Fruit fly (Drosophila melanogaster) whole organism, embryonic: Measurements from ENCODE around the gene CG9518.

Experiments used
- ATbp ChIP-seq: fragments of 200-800 bp; sonication (Bioruptor generic); optimal IDR thresholded peaks from 2 replicates; lab custom pipeline; 2017; ENCODE audit warnings: missing biosample characterization, mild to moderate bottlenecking, missing genetic modification characterization, missing genetic modification reagents
- BEAF-32 ChIP-seq: fragments of 200-800 bp; sonication (Bioruptor generic); optimal IDR thresholded peaks from 3 replicates; lab custom pipeline; 2017; ENCODE audit warnings: missing biosample characterization, missing genetic modification characterization, mild to moderate bottlenecking, moderate library complexity, missing genetic modification reagents
- CG10565 ChIP-seq: fragments of 200-800 bp; sonication (Bioruptor generic); optimal IDR thresholded peaks from 3 replicates; lab custom pipeline; 2016; ENCODE audit warnings: missing biosample characterization, mild to moderate bottlenecking, missing genetic modification characterization
- CG11247 ChIP-seq: fragments of 200-800 bp; sonication (Bioruptor generic); IDR thresholded peaks from 2 replicates; pipeline ENCODE4 v1.3.6; 2022; ENCODE audit warnings: missing biosample characterization, missing genetic modification characterization
- CG12299 ChIP-seq: fragments of 200-800 bp; sonication (Bioruptor generic); optimal IDR thresholded peaks from 2 replicates; lab custom pipeline; 2018; ENCODE audit warnings: missing biosample characterization, mild to moderate bottlenecking, missing genetic modification characterization
- CG12942 ChIP-seq: fragments of 200-800 bp; sonication (Bioruptor generic); optimal IDR thresholded peaks from 3 replicates; lab custom pipeline; 2016; ENCODE audit warnings: missing biosample characterization, missing genetic modification characterization
- CG14014 ChIP-seq: fragments of 200-800 bp; sonication (Bioruptor generic); IDR thresholded peaks from 2 replicates; pipeline ENCODE4 v1.3.6; 2022; ENCODE audit warnings: missing biosample characterization, missing genetic modification characterization
- CG17359 ChIP-seq: fragments of 200-800 bp; sonication (Bioruptor generic); optimal IDR thresholded peaks from 3 replicates; lab custom pipeline; 2018; ENCODE audit warnings: missing biosample characterization, mild to moderate bottlenecking, missing genetic modification characterization, moderate library complexity
- CG1832 ChIP-seq: fragments of 200-800 bp; sonication (Bioruptor generic); optimal IDR thresholded peaks from 2 replicates; lab custom pipeline; 2017; ENCODE audit warnings: missing biosample characterization, mild to moderate bottlenecking, missing genetic modification characterization, inconsistent platforms
- CG18599 ChIP-seq: fragments of 200-800 bp; sonication (Bioruptor generic); optimal IDR thresholded peaks from 3 replicates; lab custom pipeline; 2017; ENCODE audit warnings: missing biosample characterization, missing genetic modification characterization, mild to moderate bottlenecking, moderate library complexity, missing genetic modification reagents
- CG2712 ChIP-seq: fragments of 200-800 bp; optimal IDR thresholded peaks from 3 replicates; lab custom pipeline; 2019; ENCODE audit warnings: missing biosample characterization, mild to moderate bottlenecking, missing genetic modification characterization, moderate library complexity
- CG2889 ChIP-seq: fragments of 200-800 bp; sonication (Bioruptor generic); IDR thresholded peaks from 3 replicates; pipeline ENCODE4 v1.3.6; 2022; ENCODE audit warnings: missing biosample characterization, missing genetic modification characterization
- CG32532 ChIP-seq: fragments of 200-800 bp; sonication (Bioruptor generic); IDR thresholded peaks from 2 replicates; pipeline ENCODE4 v1.3.6; 2022; ENCODE audit warnings: missing biosample characterization, missing genetic modification characterization
- CG3407 ChIP-seq: fragments of 200-800 bp; sonication (Bioruptor generic); optimal IDR thresholded peaks from 2 replicates; lab custom pipeline; 2018; ENCODE audit warnings: missing biosample characterization, mild to moderate bottlenecking, missing genetic modification characterization
- CG3838 ChIP-seq: fragments of 200-800 bp; sonication (Bioruptor generic); optimal IDR thresholded peaks from 3 replicates; lab custom pipeline; 2016; ENCODE audit warnings: missing biosample characterization, missing genetic modification characterization
- CG9817 ChIP-seq: fragments of 200-800 bp; sonication (Bioruptor generic); optimal IDR thresholded peaks from 2 replicates; lab custom pipeline; 2018; ENCODE audit warnings: missing biosample characterization, mild to moderate bottlenecking, missing genetic modification characterization, moderate library complexity
- ERR ChIP-seq: fragments of 200-800 bp; sonication (Bioruptor generic); optimal IDR thresholded peaks from 2 replicates; lab custom pipeline; 2016; ENCODE audit warnings: missing biosample characterization, missing genetic modification characterization
- H15 ChIP-seq: fragments of 200-800 bp; sonication (Bioruptor generic); IDR thresholded peaks from 3 replicates; pipeline ENCODE4 v1.3.6; 2022; ENCODE audit warnings: missing biosample characterization, missing genetic modification characterization
- Lpt ChIP-seq: fragments of >200 bp; optimal IDR thresholded peaks from 2 replicates; lab custom pipeline; 2018; ENCODE audit warnings: missing biosample characterization, missing genetic modification characterization
- Meics ChIP-seq: fragments of 200-800 bp; sonication (Bioruptor generic); optimal IDR thresholded peaks from 2 replicates; lab custom pipeline; 2017; ENCODE audit warnings: missing biosample characterization, mild to moderate bottlenecking, missing genetic modification characterization
- PHDP ChIP-seq: fragments of 200-800 bp; sonication (Bioruptor generic); optimal IDR thresholded peaks from 3 replicates; lab custom pipeline; 2018; ENCODE audit warnings: missing biosample characterization, mild to moderate bottlenecking, missing genetic modification characterization, moderate library complexity
- Rfx ChIP-seq: fragments of 200-800 bp; sonication (Bioruptor generic); IDR thresholded peaks from 2 replicates; pipeline ENCODE4 v1.3.6; 2022; ENCODE audit warnings: missing biosample characterization, missing genetic modification characterization
- Rx ChIP-seq: fragments of 200-800 bp; sonication (Bioruptor generic); IDR thresholded peaks from 2 replicates; pipeline ENCODE4 v1.3.6; 2022; ENCODE audit warnings: missing biosample characterization, missing genetic modification characterization
- Sry-β ChIP-seq: fragments of 200-800 bp; sonication (Bioruptor generic); optimal IDR thresholded peaks from 2 replicates; lab custom pipeline; 2018; ENCODE audit warnings: missing biosample characterization, mild to moderate bottlenecking, missing genetic modification characterization, moderate library complexity
- Vsx1 ChIP-seq: fragments of 200-800 bp; sonication (Bioruptor generic); optimal IDR thresholded peaks from 2 replicates; lab custom pipeline; 2017; ENCODE audit warnings: missing biosample characterization, mild to moderate bottlenecking, missing genetic modification characterization, missing genetic modification reagents
- Xbp1 ChIP-seq: fragments of 200-800 bp; sonication (Bioruptor generic); optimal IDR thresholded peaks from 3 replicates; lab custom pipeline; 2016; ENCODE audit warnings: missing biosample characterization, mild to moderate bottlenecking, missing genetic modification characterization
- bab2 ChIP-seq: fragments of 200-800 bp; sonication (Bioruptor generic); optimal IDR thresholded peaks from 2 replicates; lab custom pipeline; 2016; ENCODE audit warnings: missing biosample characterization, missing genetic modification characterization
- bowl ChIP-seq: fragments of 200-800 bp; sonication (Bioruptor generic); IDR thresholded peaks from 2 replicates; pipeline ENCODE4 v1.3.6; 2022; ENCODE audit warnings: missing biosample characterization, missing genetic modification characterization
- bsh ChIP-seq, 2 experiments: fragments of 200-800 bp; sonication (Bioruptor generic); optimal IDR thresholded peaks; 2 replicates each; lab custom pipeline; 2017 to 2018; ENCODE audit warnings: mild to moderate bottlenecking in 2 of 2, missing biosample characterization in 2 of 2, missing genetic modification characterization in 2 of 2, moderate library complexity in 1 of 2
- dpn ChIP-seq, 2 experiments: fragments of 200-800 bp; sonication (Bioruptor generic); optimal IDR thresholded peaks; 3 replicates each; lab custom pipeline; 2016; ENCODE audit warnings: missing biosample characterization in 2 of 2, missing genetic modification characterization in 2 of 2
- dysf ChIP-seq: fragments of 200-800 bp; sonication (Bioruptor generic); IDR thresholded peaks from 3 replicates; pipeline ENCODE4 v1.3.6; 2022; ENCODE audit warnings: missing biosample characterization, missing genetic modification characterization
- fd64A ChIP-seq: fragments of 200-800 bp; sonication (Bioruptor generic); optimal IDR thresholded peaks from 3 replicates; lab custom pipeline; 2018; ENCODE audit warnings: missing biosample characterization, mild to moderate bottlenecking, missing genetic modification characterization
- fru ChIP-seq: fragments of >200 bp; optimal IDR thresholded peaks from 2 replicates; lab custom pipeline; 2017
- gt ChIP-seq: fragments of 200-800 bp; sonication (Bioruptor generic); IDR thresholded peaks from 2 replicates; pipeline ENCODE4 v1.3.6; 2022; ENCODE audit warnings: missing biosample characterization, missing genetic modification characterization
- hbn ChIP-seq: fragments of 200-800 bp; sonication (Bioruptor generic); IDR thresholded peaks from 2 replicates; pipeline ENCODE4 v1.3.6; 2022; ENCODE audit warnings: missing biosample characterization, missing genetic modification characterization; ENCODE audit not compliant: partially characterized antibody
- hkb ChIP-seq, 2 experiments: fragments of 200-800 bp in 1 of 2; fragments of >200 bp in 1 of 2; sonication (Bioruptor generic) in 1 of 2; IDR thresholded peaks in 1 of 2; optimal IDR thresholded peaks in 1 of 2; 2 replicates each; pipeline versions ENCODE4 v1.3.6 to Lab custom; 2017 to 2022; ENCODE audit warnings: missing biosample characterization in 1 of 2, missing genetic modification characterization in 1 of 2
- ken ChIP-seq: fragments of 200-800 bp; sonication (Bioruptor generic); IDR thresholded peaks from 3 replicates; pipeline ENCODE4 v1.3.6; 2022; ENCODE audit warnings: missing biosample characterization, missing genetic modification characterization
- lbe ChIP-seq: fragments of 200-800 bp; sonication (Bioruptor generic); optimal IDR thresholded peaks from 2 replicates; lab custom pipeline; 2016; ENCODE audit warnings: missing biosample characterization, mild to moderate bottlenecking, missing genetic modification characterization
- lola ChIP-seq, 3 experiments: fragments of >200 bp in 2 of 3; fragments of 200-800 bp in 1 of 3; sonication (Bioruptor generic) in 1 of 3; optimal IDR thresholded peaks; 2 replicates each; lab custom pipeline; 2017 to 2019; ENCODE audit warnings: missing biosample characterization in 3 of 3, missing genetic modification characterization in 3 of 3, mild to moderate bottlenecking in 1 of 3, moderate library complexity in 1 of 3
- nerfin-1 ChIP-seq: fragments of 200-800 bp; sonication (Bioruptor generic); optimal IDR thresholded peaks from 3 replicates; lab custom pipeline; 2019; ENCODE audit warnings: missing biosample characterization, mild to moderate bottlenecking, missing genetic modification characterization, moderate library complexity
- nom ChIP-seq: fragments of 200-800 bp; sonication (Bioruptor generic); optimal IDR thresholded peaks from 2 replicates; lab custom pipeline; 2017; ENCODE audit warnings: missing biosample characterization, missing genetic modification characterization, mild to moderate bottlenecking, moderate library complexity, missing genetic modification reagents
- onecut ChIP-seq: fragments of 200-800 bp; sonication (Bioruptor generic); IDR thresholded peaks from 2 replicates; pipeline ENCODE4 v1.3.6; 2022; ENCODE audit warnings: missing biosample characterization, missing genetic modification characterization
- prd ChIP-seq, 3 experiments: fragments of >200 bp in 2 of 3; fragments of 200-800 bp in 1 of 3; sonication (Bioruptor generic) in 1 of 3; optimal IDR thresholded peaks in 2 of 3; IDR thresholded peaks in 1 of 3; 2 replicates in 2 of 3; 3 replicates in 1 of 3; pipeline versions ENCODE4 v1.3.6 to Lab custom; 2017 to 2022; ENCODE audit warnings: missing biosample characterization in 1 of 3, missing genetic modification characterization in 1 of 3
- ranshi ChIP-seq: fragments of 200-800 bp; sonication (Bioruptor generic); IDR thresholded peaks from 2 replicates; pipeline ENCODE4 v1.3.6; 2022; ENCODE audit warnings: missing biosample characterization, missing genetic modification characterization
- scrt ChIP-seq: fragments of 200-800 bp; sonication (Bioruptor generic); optimal IDR thresholded peaks from 2 replicates; lab custom pipeline; 2018; ENCODE audit warnings: missing biosample characterization, mild to moderate bottlenecking, missing genetic modification characterization, moderate library complexity
- seq ChIP-seq: fragments of 200-800 bp; sonication (Bioruptor generic); IDR thresholded peaks from 2 replicates; pipeline ENCODE4 v1.3.6; 2022; ENCODE audit warnings: missing biosample characterization, missing genetic modification characterization
- sna ChIP-seq: fragments of 200-800 bp; sonication (Bioruptor generic); IDR thresholded peaks from 2 replicates; pipeline ENCODE4 v1.3.6; 2022; ENCODE audit warnings: missing biosample characterization, missing genetic modification characterization; ENCODE audit not compliant: partially characterized antibody
- tgo ChIP-seq: fragments of 200-800 bp; sonication (Bioruptor generic); IDR thresholded peaks from 3 replicates; pipeline ENCODE4 v1.3.6; 2022; ENCODE audit warnings: missing biosample characterization, missing genetic modification characterization
- zen2 ChIP-seq: fragments of 200-800 bp; sonication (Bioruptor generic); IDR thresholded peaks from 3 replicates; pipeline ENCODE4 v1.3.6; 2022; ENCODE audit warnings: missing biosample characterization, missing genetic modification characterization; ENCODE audit not compliant: partially characterized antibody

CG9518 gene

dm6 chrX:14840417-14840872 lies 30.5 kb downstream of the CG9518 start (continued):
- TF ChIP-seq CG17359 (tag; lab: Kevin White, UChicago) (peak; percentile 41), PHDP (peak; percentile 63), Vsx1 (GFP tag; lab: Kevin White, UChicago) (no peak), CG32532 (peak; percentile 76), CG1832 (GFP tag; lab: Kevin White, UChicago) (no peak), CG18599 (GFP tag; lab: Kevin White, UChicago) (peak; percentile 41), CG3407 (GFP tag; lab: Kevin White, UChicago) (no peak), sna (no peak), CG2712 (tag; lab: Kevin White, UChicago) (peak; percentile 59), bsh (GFP tag; optimal IDR thresholded peaks at IDR 0.05; lab: Kevin White, UChicago) (peak in 1 of 2 experiments; percentile 64), Xbp1 (GFP tag; lab: Kevin White, UChicago) (peak; percentile 24), ATbp (GFP tag; lab: Kevin White, UChicago) (no peak), hkb (optimal IDR thresholded peaks at IDR 0.05; lab: Kevin White, UChicago) (no peak), hkb (GFP tag; IDR thresholded peaks at IDR 0.05; lab: Robert Waterston, UW) (peak; percentile 47), Meics (GFP tag; lab: Kevin White, UChicago) (peak; percentile 62), onecut (GFP tag; lab: Robert Waterston, UW) (no peak), dpn (GFP tag; optimal IDR thresholded peaks at IDR 0.05; lab: Kevin White, UChicago) (peak in 1 of 2 experiments; percentile 36), BEAF-32 (GFP tag; lab: Kevin White, UChicago) (no peak), prd (optimal IDR thresholded peaks at IDR 0.05; lab: Kevin White, UChicago) (no peak), prd (GFP tag; IDR thresholded peaks at IDR 0.05; lab: Robert Waterston, UW) (no peak), seq (GFP tag; lab: Robert Waterston, UW) (no peak), ERR (GFP tag; lab: Kevin White, UChicago) (no peak), H15 (GFP tag; lab: Robert Waterston, UW) (no peak), nom (GFP tag; lab: Kevin White, UChicago) (peak; percentile 81), nerfin-1 (tag; lab: Kevin White, UChicago) (peak; percentile 2), CG3838 (GFP tag; lab: Kevin White, UChicago) (no peak), lbe (no peak), ranshi (GFP tag; lab: Robert Waterston, UW) (0 out of 2 replicates have a peak, but pooled peaks have one; percentile 6), CG12942 (GFP tag; lab: Kevin White, UChicago) (no peak), lola (GFP tag; optimal IDR thresholded peaks at IDR 0.05; lab: Kevin White, UChicago) (peak in 1 of 3 experiments; percentile 34), zen2 (GFP tag; lab: Robert Waterston, UW) (no peak), ken (GFP tag; lab: Robert Waterston, UW) (no peak), CG2889 (GFP tag; lab: Robert Waterston, UW) (no peak), dysf (peak; percentile 56; the same call in 2 of the 3 replicates), scrt (GFP tag; lab: Kevin White, UChicago) (no peak), CG9817 (tag; lab: Kevin White, UChicago) (peak; percentile 32), bowl (GFP tag; lab: Robert Waterston, UW) (no peak; the same call in 1 of the 2 replicates), bab2 (no peak), CG14014 (GFP tag; lab: Robert Waterston, UW) (0 out of 2 replicates have a peak, but pooled peaks have one; percentile 22), Rx (GFP tag; lab: Robert Waterston, UW) (no peak), gt (GFP tag; lab: Robert Waterston, UW) (no peak), CG12299 (tag; lab: Kevin White, UChicago) (no peak), tgo (peak; percentile 56; the same call in 2 of the 3 replicates), CG10565 (GFP tag; lab: Kevin White, UChicago) (no peak), fd64A (GFP tag; lab: Kevin White, UChicago) (no peak), Sry-β (no peak), CG11247 (GFP tag; lab: Robert Waterston, UW) (no peak), Lpt (GFP tag; lab: Kevin White, UChicago) (no peak), Rfx (peak; percentile 49), hbn (GFP tag; lab: Robert Waterston, UW) (no peak), fru (lab: Kevin White, UChicago) (no peak)
